Fruit fly (Drosophila melanogaster) whole organism, embryonic: ENCODE measurements around the gene Fnta.
A peak's percentile ranks its signal among the peaks of the same experiment; 100 is the strongest.

Source experiments
- Awh ChIP-seq: fragments of 200-800 bp; sonication (Bioruptor generic); IDR thresholded peaks from 2 replicates; pipeline ENCODE4, ENCODE4 v1.3.6; 2022; ENCODE audit warnings: missing biosample characterization, missing genetic modification characterization
- BtbVII ChIP-seq: fragments of 200-800 bp; sonication (Bioruptor generic); optimal IDR thresholded peaks from 3 replicates; lab custom pipeline; 2017; ENCODE audit warnings: missing biosample characterization, mild to moderate bottlenecking, missing genetic modification characterization
- CG11085 ChIP-seq: fragments of 200-800 bp; sonication (Bioruptor generic); IDR thresholded peaks from 2 replicates; pipeline ENCODE4 v1.3.6; 2022; ENCODE audit warnings: missing biosample characterization, missing genetic modification characterization
- CG11695 ChIP-seq: fragments of 200-800 bp; sonication (Bioruptor generic); IDR thresholded peaks from 3 replicates; pipeline ENCODE4 v1.3.6; 2022; ENCODE audit warnings: missing biosample characterization, missing genetic modification characterization
- CG12219 ChIP-seq: fragments of 200-800 bp; sonication (Bioruptor generic); optimal IDR thresholded peaks from 3 replicates; lab custom pipeline; 2018; ENCODE audit warnings: missing biosample characterization, mild to moderate bottlenecking, missing genetic modification characterization
- CG14441 ChIP-seq: fragments of 200-800 bp; sonication (Bioruptor generic); IDR thresholded peaks from 2 replicates; pipeline ENCODE4 v1.3.6; 2022; ENCODE audit warnings: missing biosample characterization, missing genetic modification characterization
- CG14710 ChIP-seq: fragments of 200-800 bp; sonication (Bioruptor generic); optimal IDR thresholded peaks from 3 replicates; lab custom pipeline; 2019; ENCODE audit warnings: missing biosample characterization, mild to moderate bottlenecking, missing genetic modification characterization, moderate library complexity
- CG14965 ChIP-seq: fragments of 200-800 bp; sonication (Bioruptor generic); optimal IDR thresholded peaks from 2 replicates; lab custom pipeline; 2016; ENCODE audit warnings: missing biosample characterization, missing genetic modification characterization, borderline replicate concordance
- CG15269 ChIP-seq: fragments of 200-800 bp; sonication (Bioruptor generic); optimal IDR thresholded peaks from 2 replicates; lab custom pipeline; 2018; ENCODE audit warnings: missing biosample characterization, mild to moderate bottlenecking, missing genetic modification characterization, moderate library complexity
- CG1529 ChIP-seq: fragments of 200-800 bp; sonication (Bioruptor generic); optimal IDR thresholded peaks from 3 replicates; lab custom pipeline; 2018; ENCODE audit warnings: missing biosample characterization, missing genetic modification characterization
- CG1647 ChIP-seq: fragments of 200-800 bp; sonication (Bioruptor generic); optimal IDR thresholded peaks from 3 replicates; lab custom pipeline; 2016; ENCODE audit warnings: missing biosample characterization, missing genetic modification characterization
- CG17359 ChIP-seq: fragments of 200-800 bp; sonication (Bioruptor generic); optimal IDR thresholded peaks from 3 replicates; lab custom pipeline; 2018; ENCODE audit warnings: missing biosample characterization, mild to moderate bottlenecking, missing genetic modification characterization, moderate library complexity
- CG2712 ChIP-seq: fragments of 200-800 bp; optimal IDR thresholded peaks from 3 replicates; lab custom pipeline; 2019; ENCODE audit warnings: missing biosample characterization, mild to moderate bottlenecking, missing genetic modification characterization, moderate library complexity
- CG30020 ChIP-seq: fragments of 200-800 bp; optimal IDR thresholded peaks from 2 replicates; lab custom pipeline; 2019; ENCODE audit warnings: missing biosample characterization, mild to moderate bottlenecking, missing genetic modification characterization, moderate library complexity
- CG31388 ChIP-seq: fragments of 200-800 bp; sonication (Bioruptor generic); optimal IDR thresholded peaks from 2 replicates; lab custom pipeline; 2016; ENCODE audit warnings: missing biosample characterization, missing genetic modification characterization
- CG32767 ChIP-seq: fragments of 200-800 bp; sonication (Bioruptor generic); IDR thresholded peaks from 2 replicates; pipeline ENCODE4 v1.3.6; 2022; ENCODE audit warnings: missing biosample characterization, missing genetic modification characterization
- CG32772 ChIP-seq: fragments of 200-800 bp; sonication (Bioruptor generic); IDR thresholded peaks from 2 replicates; pipeline ENCODE4 v1.3.6; 2022; ENCODE audit warnings: missing biosample characterization, missing genetic modification characterization
- CG33557 ChIP-seq: fragments of 200-800 bp; sonication (Bioruptor generic); optimal IDR thresholded peaks from 2 replicates; lab custom pipeline; 2019; ENCODE audit warnings: missing biosample characterization, mild to moderate bottlenecking, missing genetic modification characterization, moderate library complexity
- CG34224 ChIP-seq: fragments of 200-800 bp; sonication (Bioruptor generic); IDR thresholded peaks from 3 replicates; pipeline ENCODE4 v1.3.6; 2022; ENCODE audit warnings: missing biosample characterization, missing genetic modification characterization; ENCODE audit not compliant: partially characterized antibody
- CG42726 ChIP-seq: fragments of 200-800 bp; sonication (Bioruptor generic); IDR thresholded peaks from 2 replicates; pipeline ENCODE4 v1.3.6; 2022; ENCODE audit warnings: missing biosample characterization, missing genetic modification characterization; ENCODE audit not compliant: partially characterized antibody
- CG4854 ChIP-seq: fragments of 200-800 bp; sonication (Bioruptor generic); optimal IDR thresholded peaks from 2 replicates; lab custom pipeline; 2016; ENCODE audit warnings: missing biosample characterization, missing genetic modification characterization, inconsistent platforms
- CG6689 ChIP-seq: fragments of 200-800 bp; sonication (Bioruptor generic); IDR thresholded peaks from 2 replicates; pipeline ENCODE4 v1.3.6; 2022; ENCODE audit warnings: missing biosample characterization, missing genetic modification characterization
- CG6791 ChIP-seq: fragments of 200-800 bp; sonication (Bioruptor generic); IDR thresholded peaks from 3 replicates; pipeline ENCODE4 v1.3.6; 2022; ENCODE audit warnings: missing biosample characterization, missing genetic modification characterization; ENCODE audit not compliant: partially characterized antibody
- CG8924 ChIP-seq: fragments of 200-800 bp; optimal IDR thresholded peaks from 3 replicates; lab custom pipeline; 2019; ENCODE audit warnings: missing biosample characterization, mild to moderate bottlenecking, missing genetic modification characterization, moderate library complexity
- CG9727 ChIP-seq: fragments of 200-800 bp; sonication (Bioruptor generic); optimal IDR thresholded peaks from 3 replicates; lab custom pipeline; 2017; ENCODE audit warnings: missing biosample characterization, mild to moderate bottlenecking, missing genetic modification characterization
- Dek ChIP-seq: fragments of 200-800 bp; sonication (Bioruptor generic); optimal IDR thresholded peaks from 3 replicates; lab custom pipeline; 2019; ENCODE audit warnings: missing biosample characterization, mild to moderate bottlenecking, missing genetic modification characterization, moderate library complexity
- Elba2 ChIP-seq: fragments of 200-800 bp; sonication (Bioruptor generic); optimal IDR thresholded peaks from 3 replicates; lab custom pipeline; 2016; ENCODE audit warnings: missing biosample characterization, missing genetic modification characterization
- Gsc ChIP-seq: fragments of 200-800 bp; sonication (Bioruptor generic); IDR thresholded peaks from 2 replicates; pipeline ENCODE4 v1.3.6; 2022; ENCODE audit warnings: missing biosample characterization, missing genetic modification characterization
- Hr51 ChIP-seq, 2 experiments: fragments of 200-800 bp; sonication (Bioruptor generic); optimal IDR thresholded peaks; 2 replicates in 1 of 2; 3 replicates in 1 of 2; lab custom pipeline; 2016 to 2018; ENCODE audit warnings: missing biosample characterization in 2 of 2, missing genetic modification characterization in 2 of 2, mild to moderate bottlenecking in 1 of 2, moderate library complexity in 1 of 2
- Hsf ChIP-seq: fragments of 200-800 bp; sonication (Bioruptor generic); optimal IDR thresholded peaks from 3 replicates; lab custom pipeline; 2016; ENCODE audit warnings: missing biosample characterization, missing genetic modification characterization
- Lim3 ChIP-seq: fragments of 200-800 bp; sonication (Bioruptor generic); IDR thresholded peaks from 2 replicates; pipeline ENCODE4 v1.3.6; 2022; ENCODE audit warnings: missing biosample characterization, missing genetic modification characterization
- Max ChIP-seq: fragments of 200-800 bp; sonication (Bioruptor generic); optimal IDR thresholded peaks from 2 replicates; lab custom pipeline; 2016; ENCODE audit warnings: missing biosample characterization, mild to moderate bottlenecking, missing genetic modification characterization
- NC2β ChIP-seq: fragments of 200-800 bp; sonication (Bioruptor generic); optimal IDR thresholded peaks from 2 replicates; lab custom pipeline; 2016; ENCODE audit warnings: missing biosample characterization, missing genetic modification characterization
- Oli ChIP-seq: fragments of 200-800 bp; sonication (Bioruptor generic); optimal IDR thresholded peaks from 2 replicates; lab custom pipeline; 2018; ENCODE audit warnings: missing biosample characterization, mild to moderate bottlenecking, missing genetic modification characterization, moderate library complexity
- Ptx1 ChIP-seq: fragments of 200-800 bp; sonication (Bioruptor generic); IDR thresholded peaks from 2 replicates; pipeline ENCODE4 v1.3.6; 2022; ENCODE audit warnings: missing biosample characterization, missing genetic modification characterization
- Usf ChIP-seq: fragments of 200-800 bp; sonication (Bioruptor generic); optimal IDR thresholded peaks from 2 replicates; lab custom pipeline; 2017; ENCODE audit warnings: missing genotype, missing biosample characterization, missing genetic modification characterization
- bowl ChIP-seq: fragments of 200-800 bp; sonication (Bioruptor generic); IDR thresholded peaks from 2 replicates; pipeline ENCODE4 v1.3.6; 2022; ENCODE audit warnings: missing biosample characterization, missing genetic modification characterization
- br ChIP-seq: fragments of >200 bp; optimal IDR thresholded peaks from 2 replicates; lab custom pipeline; 2017
- chm ChIP-seq: fragments of 200-800 bp; sonication (Bioruptor generic); IDR thresholded peaks from 2 replicates; pipeline ENCODE4 v1.3.6; 2022; ENCODE audit warnings: missing biosample characterization, missing genetic modification characterization
- ems ChIP-seq: fragments of 200-800 bp; sonication (Bioruptor generic); optimal IDR thresholded peaks from 3 replicates; lab custom pipeline; 2016; ENCODE audit warnings: missing biosample characterization, missing genetic modification characterization
- en ChIP-seq: fragments of 200-800 bp; sonication (Bioruptor generic); optimal IDR thresholded peaks from 2 replicates; lab custom pipeline; 2016; ENCODE audit warnings: missing biosample characterization, missing genetic modification characterization
- fd3F ChIP-seq: fragments of 200-800 bp; sonication (Bioruptor generic); optimal IDR thresholded peaks from 2 replicates; lab custom pipeline; 2018; ENCODE audit warnings: missing biosample characterization, mild to moderate bottlenecking, missing genetic modification characterization, moderate library complexity
- fru ChIP-seq: fragments of >200 bp; optimal IDR thresholded peaks from 2 replicates; lab custom pipeline; 2017
- gsb ChIP-seq: fragments of 200-800 bp; sonication (Bioruptor generic); IDR thresholded peaks from 2 replicates; pipeline ENCODE4 v1.3.6; 2022; ENCODE audit warnings: missing biosample characterization, missing genetic modification characterization
- knrl ChIP-seq: fragments of 200-800 bp; sonication (Bioruptor generic); IDR thresholded peaks from 3 replicates; pipeline ENCODE4 v1.3.6; 2022; ENCODE audit warnings: missing biosample characterization, missing genetic modification characterization; ENCODE audit not compliant: partially characterized antibody
- mld ChIP-seq: fragments of 200-800 bp; sonication (Bioruptor generic); IDR thresholded peaks from 3 replicates; pipeline ENCODE4 v1.3.6; 2022; ENCODE audit warnings: missing biosample characterization, missing genetic modification characterization; ENCODE audit not compliant: partially characterized antibody
- nerfin-1 ChIP-seq: fragments of 200-800 bp; sonication (Bioruptor generic); optimal IDR thresholded peaks from 3 replicates; lab custom pipeline; 2019; ENCODE audit warnings: missing biosample characterization, mild to moderate bottlenecking, missing genetic modification characterization, moderate library complexity
- pfk ChIP-seq: fragments of 200-800 bp; sonication (Bioruptor generic); optimal IDR thresholded peaks from 2 replicates; lab custom pipeline; 2018; ENCODE audit warnings: missing biosample characterization, mild to moderate bottlenecking, missing genetic modification characterization, moderate library complexity
- so ChIP-seq: fragments of 200-800 bp; sonication (Bioruptor generic); IDR thresholded peaks from 3 replicates; pipeline ENCODE4 v1.3.6; 2022; ENCODE audit warnings: missing biosample characterization, missing genetic modification characterization
- tio ChIP-seq: fragments of 200-800 bp; sonication (Bioruptor generic); optimal IDR thresholded peaks from 2 replicates; lab custom pipeline; 2017; ENCODE audit warnings: missing biosample characterization, missing genetic modification characterization, inconsistent platforms
- vnd ChIP-seq: fragments of 200-800 bp; sonication (Bioruptor generic); IDR thresholded peaks from 3 replicates; pipeline ENCODE4 v1.3.6; 2022; ENCODE audit warnings: missing biosample characterization, missing genetic modification characterization; ENCODE audit not compliant: partially characterized antibody

Fnta gene

dm6 chr2L:4821319-4821717 lies 9.2 kb downstream of the Fnta start (continued):
- peak; percentile 21; the same call in 1 of the 2 replicates for TF ChIP-seq gsb
- peak; percentile 44 for TF ChIP-seq CG1647 (GFP tag; lab: Kevin White, UChicago)
- TF ChIP-seq NC2β (GFP tag; lab: Kevin White, UChicago) = no peak
- no peak for TF ChIP-seq Gsc (GFP tag; lab: Robert Waterston, UW)
- peak; percentile 70 for TF ChIP-seq CG8924 (tag; lab: Kevin White, UChicago)
- TF ChIP-seq CG33557 (GFP tag; lab: Kevin White, UChicago) = no peak
- peak; percentile 54 for TF ChIP-seq CG14441 (GFP tag; lab: Robert Waterston, UW)
- TF ChIP-seq Oli (tag; lab: Kevin White, UChicago) = peak; percentile 73
- TF ChIP-seq CG15269 (tag; lab: Kevin White, UChicago) = peak; percentile 74
- peak; percentile 57 for TF ChIP-seq CG6689 (GFP tag; lab: Robert Waterston, UW)
- peak; percentile 41 for TF ChIP-seq CG4854 (GFP tag; lab: Kevin White, UChicago)
- TF ChIP-seq Max (GFP tag; lab: Kevin White, UChicago) = no peak
- TF ChIP-seq chm (GFP tag; lab: Robert Waterston, UW) = no peak
- no peak for TF ChIP-seq mld (GFP tag; lab: Robert Waterston, UW)
- TF ChIP-seq ems = no peak
- TF ChIP-seq CG11695 (GFP tag; lab: Robert Waterston, UW) = peak; percentile 75
- peak; percentile 46 for TF ChIP-seq fd3F (GFP tag; lab: Kevin White, UChicago)
- TF ChIP-seq tio (GFP tag; lab: Kevin White, UChicago) = peak; percentile 37
- no peak for TF ChIP-seq fru (lab: Kevin White, UChicago)
- TF ChIP-seq Hsf (GFP tag; lab: Kevin White, UChicago) = peak; percentile 44
- peak; percentile 29 for TF ChIP-seq CG31388
- peak; percentile 30 for TF ChIP-seq CG30020 (tag; lab: Kevin White, UChicago)
- TF ChIP-seq br (lab: Kevin White, UChicago) = no peak
- TF ChIP-seq CG32772 (GFP tag; lab: Robert Waterston, UW) = peak; percentile 55; the same call in 1 of the 2 replicates
- peak; percentile 79 for TF ChIP-seq so (GFP tag; lab: Robert Waterston, UW)
- TF ChIP-seq CG9727 (GFP tag; lab: Kevin White, UChicago) = peak; percentile 78
- no peak for TF ChIP-seq CG34224
- TF ChIP-seq Ptx1 (GFP tag; lab: Robert Waterston, UW) = peak; percentile 70
- TF ChIP-seq CG14710 (tag; lab: Kevin White, UChicago) = peak; percentile 42
- peak; percentile 39 for TF ChIP-seq CG1529 (GFP tag; lab: Kevin White, UChicago)
- TF ChIP-seq Elba2 (GFP tag; lab: Kevin White, UChicago) = no peak
- TF ChIP-seq CG32767 (GFP tag; lab: Robert Waterston, UW) = no peak; the same call in 1 of the 2 replicates
- TF ChIP-seq CG11085 (GFP tag; lab: Robert Waterston, UW) = peak; percentile 80
- no peak for TF ChIP-seq CG14965 (GFP tag; lab: Kevin White, UChicago)
- 0 out of 2 replicates have a peak, but pooled peaks have one; percentile 25 for TF ChIP-seq CG42726 (GFP tag; lab: Robert Waterston, UW)
- TF ChIP-seq CG2712 (tag; lab: Kevin White, UChicago) = peak; percentile 71
- TF ChIP-seq Lim3 (GFP tag; lab: Robert Waterston, UW) = peak; percentile 31; the same call in 1 of the 2 replicates
- TF ChIP-seq CG6791 (GFP tag; lab: Robert Waterston, UW) = no peak
- TF ChIP-seq CG17359 = peak; percentile 75
- TF ChIP-seq Dek (tag; lab: Kevin White, UChicago) = peak; percentile 71
- peak; percentile 35 for TF ChIP-seq nerfin-1 (tag; lab: Kevin White, UChicago)
- TF ChIP-seq pfk (GFP tag; lab: Kevin White, UChicago) = no peak
- TF ChIP-seq bowl = no peak; the same call in 1 of the 2 replicates
- no peak for TF ChIP-seq en
- TF ChIP-seq vnd (GFP tag; lab: Robert Waterston, UW) = no peak
- peak; percentile 70 for TF ChIP-seq BtbVII (GFP tag; lab: Kevin White, UChicago)
- TF ChIP-seq Awh = no peak
- peak; percentile 2 to 71 for TF ChIP-seq Hr51 (GFP tag; optimal IDR thresholded peaks at IDR 0.05; lab: Kevin White, UChicago)
- TF ChIP-seq Usf (GFP tag; lab: Kevin White, UChicago) = no peak
- TF ChIP-seq knrl (GFP tag; lab: Robert Waterston, UW) = no peak; the same call in 2 of the 3 replicates
- no peak for TF ChIP-seq CG12219 (GFP tag; lab: Kevin White, UChicago)
